Worm (Caenorhabditis elegans) whole organism, L3 larva: ENCODE measurements around the gene pqn-53.

Experiments
- ZK546.5 ChIP-seq: sonication (generic microtip); optimal IDR thresholded peaks from 2 replicates; lab custom pipeline; 2017; ENCODE audit warnings: missing biosample characterization, missing genetic modification characterization
- aly-2 ChIP-seq: fragments of 150-350 bp; optimal IDR thresholded peaks from 2 replicates; lab custom pipeline; 2014; ENCODE audit warnings: missing biosample characterization, missing genetic modification characterization
- ama-1 ChIP-seq: fragments of 150-350 bp; optimal IDR thresholded peaks from 2 replicates; lab custom pipeline; 2018

ce11 chrV:12111452-12111851 is 46.3 kb upstream of the pqn-53 start, which contains the start of gene lhpp-1:
- no peak for TF ChIP-seq ama-1 (lab: Kevin White, UChicago)
- no peak for TF ChIP-seq ZK546.5 (tag; lab: Kevin White, UChicago)
- TF ChIP-seq aly-2 (tag; lab: Kevin White, UChicago) = no peak
